Worm (Caenorhabditis elegans): ENCODE measurements around the gene B0024.13.

B0024.13 gene

DNA sequence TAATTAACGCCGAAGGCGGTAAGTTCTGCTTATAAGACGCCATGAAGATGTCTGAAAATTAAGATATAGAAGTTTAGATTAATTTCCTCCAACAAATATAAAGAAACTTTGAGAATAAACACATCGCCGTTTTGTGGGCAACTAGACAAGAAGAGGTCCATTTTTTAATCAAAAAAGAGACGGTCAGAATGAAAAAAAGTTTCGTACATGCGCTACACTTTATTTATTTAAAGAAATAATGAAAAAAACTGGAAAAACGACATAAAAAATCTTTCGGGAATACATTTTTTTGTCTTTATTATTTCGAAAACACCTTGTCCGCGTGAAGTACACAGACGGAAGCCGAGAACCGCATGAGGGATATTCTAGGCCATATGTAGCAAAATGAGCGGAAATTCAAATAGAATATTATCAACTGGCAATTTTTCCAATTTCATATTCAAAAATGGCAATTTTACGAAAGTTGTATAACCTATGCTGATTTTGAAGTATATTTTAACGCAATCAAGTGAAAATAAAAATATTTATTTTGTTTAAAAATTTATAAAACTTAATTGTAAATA is 35.3 kb downstream of the B0024.13 start, which contains the start of gene sluh-7 (continued):
- TF ChIP-seq nhr-237 (tag; optimal IDR thresholded peaks at IDR 0.05) (peak; percentile 41), grh-1 (GFP tag; IDR thresholded peaks at IDR 0.05) (peak; percentile 67), unc-98 (GFP tag; IDR thresholded peaks at IDR 0.05) (peak; percentile 85)

DNA sequence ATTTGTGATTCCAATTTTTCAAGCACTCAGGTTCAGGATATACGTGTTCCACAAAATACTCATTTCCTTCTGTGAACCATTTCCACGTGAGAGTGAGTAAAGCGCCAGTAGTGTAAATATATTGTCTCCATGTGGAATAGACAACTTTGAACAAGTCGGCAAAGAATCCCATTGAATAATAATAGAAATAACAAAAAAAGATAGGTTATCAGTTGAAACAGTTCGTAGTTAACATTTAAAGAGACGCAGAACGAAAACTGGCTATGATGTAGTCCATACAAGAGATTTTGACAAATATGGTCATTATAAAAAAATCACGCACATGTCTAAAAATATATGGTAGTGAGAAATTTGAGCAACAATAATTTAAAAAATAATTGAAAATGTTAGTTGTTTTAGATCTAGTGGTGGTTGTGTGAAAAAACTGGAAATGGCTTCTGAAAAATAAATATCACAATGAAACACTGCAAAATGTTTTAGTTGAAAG is 37.0 kb downstream of the B0024.13 start, which contains the start of gene ceeh-2:
Gene ceeh-2 (minus strand): TSS at position 437 of the 487 bp plus-strand sequence.
- no peak for TF ChIP-seq pag-3 (tag; optimal IDR thresholded peaks at IDR 0.05; ENCODE audit: borderline replicate concordance, insufficient read depth)
- no peak for TF ChIP-seq efl-1 (optimal IDR thresholded peaks at IDR 0.05)
- TF ChIP-seq efl-1 (GFP tag; optimal IDR thresholded peaks at IDR 0.05 in 1 of 2): peak in 1 of 2 experiments; percentile 80
- no peak for TF ChIP-seq ztf-4 (tag; optimal IDR thresholded peaks at IDR 0.05)
- peak in 1 of 2 experiments; percentile 27 for TF ChIP-seq lin-35 (GFP tag; optimal IDR thresholded peaks at IDR 0.05)
- TF ChIP-seq sptf-1 (tag; optimal IDR thresholded peaks at IDR 0.05): no peak

DNA sequence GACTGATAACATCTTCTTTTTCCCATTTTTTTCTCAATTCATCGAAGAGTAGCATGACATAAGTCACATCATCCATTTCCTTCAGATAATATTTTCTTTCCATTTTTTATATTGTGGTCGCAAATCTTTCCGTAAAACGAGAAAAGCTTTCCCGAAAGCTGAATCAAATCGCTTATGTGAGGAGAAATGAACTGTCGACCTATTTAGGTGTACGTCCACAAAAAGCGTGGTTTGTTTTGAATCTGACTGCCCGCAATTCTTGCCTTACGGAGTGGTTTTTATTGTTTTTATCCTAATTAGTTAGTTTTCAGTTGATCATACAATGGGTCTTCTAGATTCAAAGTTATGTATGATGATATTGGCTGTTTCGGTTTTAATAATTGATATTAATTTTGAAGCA is 37.7 kb downstream of the B0024.13 start, which contains the start of gene ttll-15:
Gene ttll-15 (plus strand): TSS at position 301 of the 400 bp plus-strand sequence.
- TF ChIP-seq blmp-1 (tag; optimal IDR thresholded peaks at IDR 0.05) (peak; percentile 49), ets-5 (GFP tag; IDR thresholded peaks at IDR 0.05) (no peak)

DNA sequence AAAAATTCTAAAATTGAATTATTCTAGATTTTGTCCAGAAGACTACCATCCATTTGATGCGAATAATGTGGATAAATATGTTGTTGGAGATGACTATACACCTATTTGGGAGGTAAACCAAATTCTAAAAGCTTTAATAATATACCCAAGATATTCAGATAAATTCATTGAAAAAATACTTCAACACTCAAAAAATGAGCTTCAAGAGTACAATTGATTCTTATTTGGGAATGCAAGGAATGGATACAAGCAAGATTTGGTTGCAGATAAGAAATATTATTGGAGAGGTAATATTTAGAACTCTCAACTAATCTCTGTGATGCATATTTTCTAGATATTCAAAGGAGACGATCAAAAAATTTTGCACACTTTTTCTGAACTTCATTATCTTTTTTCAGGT is 39.7 kb downstream of the B0024.13 start:
- TF ChIP-seq ces-1 (GFP tag; optimal IDR thresholded peaks at IDR 0.05) (no peak), efl-1 (optimal IDR thresholded peaks at IDR 0.05) (no peak), efl-1 (GFP tag; optimal IDR thresholded peaks at IDR 0.05 in 1 of 2) (no peak), C04F5.9 (tag; optimal IDR thresholded peaks at IDR 0.05) (no peak), skn-1 (tag; optimal IDR thresholded peaks at IDR 0.05) (no peak), vab-15 (tag; optimal IDR thresholded peaks at IDR 0.05) (no peak), nhr-11 (tag; optimal IDR thresholded peaks at IDR 0.05) (no peak), elt-2 (tag; optimal IDR thresholded peaks at IDR 0.05) (no peak), aha-1 (tag; optimal IDR thresholded peaks at IDR 0.05) (no peak), lir-3 (tag; optimal IDR thresholded peaks at IDR 0.05; ENCODE audit: poor library complexity) (no peak), lin-13 (GFP tag; optimal IDR thresholded peaks at IDR 0.05) (no peak), pax-3 (tag; optimal IDR thresholded peaks at IDR 0.05) (no peak)

DNA sequence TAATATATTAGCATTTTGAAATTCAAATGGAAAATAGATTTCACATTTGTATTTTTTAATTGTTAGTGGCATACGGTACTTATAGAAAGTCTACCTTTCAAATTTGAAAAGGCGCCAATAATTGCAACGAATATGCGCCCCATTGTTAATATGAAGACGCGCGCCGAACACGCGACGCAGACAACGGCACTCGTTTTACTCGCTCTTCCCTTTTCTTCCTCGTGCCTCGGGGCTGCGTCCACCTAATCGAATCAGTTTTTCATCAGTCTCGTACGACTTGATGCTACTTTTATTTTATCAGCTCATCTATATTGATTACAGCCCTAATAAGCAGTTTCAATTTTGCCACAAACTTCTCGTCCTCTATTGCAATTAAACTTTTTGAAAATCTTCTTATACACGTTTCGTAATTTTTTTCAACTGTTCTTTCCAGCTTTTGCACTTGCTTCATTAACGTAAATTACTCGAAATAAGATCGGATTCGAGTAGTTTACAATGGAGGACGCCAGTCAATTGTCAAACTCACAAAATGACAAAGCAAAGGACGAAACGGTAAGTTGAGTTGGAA is 41.4 kb downstream of the B0024.13 start, which contains the start of gene cash-1:
Gene cash-1 (plus strand): TSS at position 432 of the 568 bp plus-strand sequence.
- TF ChIP-seq nhr-12 (tag; optimal IDR thresholded peaks at IDR 0.05) (no peak), elt-2 (tag; optimal IDR thresholded peaks at IDR 0.05) (peak; percentile 43), isw-1 (GFP tag; IDR thresholded peaks at IDR 0.05) (peak; percentile 67), swsn-7 (tag; optimal IDR thresholded peaks at IDR 0.05) (peak; percentile 61), F16B12.6 (tag; optimal IDR thresholded peaks at IDR 0.05) (peak; percentile 10), egl-13 (tag; optimal IDR thresholded peaks at IDR 0.05) (peak; percentile 22), mdl-1 (tag; optimal IDR thresholded peaks at IDR 0.05) (peak in 1 of 2 experiments; percentile 82), fos-1 (tag; optimal IDR thresholded peaks at IDR 0.05) (no peak), egl-27 (tag; optimal IDR thresholded peaks at IDR 0.05) (no peak), skn-1 (tag; optimal IDR thresholded peaks at IDR 0.05) (peak; percentile 77), C04F5.9 (tag; optimal IDR thresholded peaks at IDR 0.05) (no peak), aha-1 (tag; optimal IDR thresholded peaks at IDR 0.05) (no peak), unc-30 (tag; optimal IDR thresholded peaks at IDR 0.05) (no peak), xbp-1 (tag; optimal IDR thresholded peaks at IDR 0.05) (peak; percentile 68), nhr-47 (tag; optimal IDR thresholded peaks at IDR 0.05) (peak; percentile 73), nhr-20 (tag; optimal IDR thresholded peaks at IDR 0.05) (peak; percentile 73), sox-4 (tag; optimal IDR thresholded peaks at IDR 0.05) (no peak), nhr-77 (tag; optimal IDR thresholded peaks at IDR 0.05) (peak; percentile 39), dsc-1 (tag; optimal IDR thresholded peaks at IDR 0.05) (peak; percentile 12), lin-13 (GFP tag; optimal IDR thresholded peaks at IDR 0.05) (peak; percentile 52), fkh-8 (tag; optimal IDR thresholded peaks at IDR 0.05) (peak; percentile 71), nhr-85 (tag) (peak; percentile 42), C16A3.4 (tag; optimal IDR thresholded peaks at IDR 0.05) (peak; percentile 38), sup-37 (GFP tag; optimal IDR thresholded peaks at IDR 0.05) (no peak), lin-14 (GFP tag; optimal IDR thresholded peaks at IDR 0.05) (peak; percentile 84), ceh-90 (tag; optimal IDR thresholded peaks at IDR 0.05) (no peak), ztf-11 (tag; optimal IDR thresholded peaks at IDR 0.05) (no peak), pqm-1 (tag; optimal IDR thresholded peaks at IDR 0.05) (no peak)
